Worm (Caenorhabditis elegans) whole organism, young adult: ENCODE results near the gene T23F6.2.

Experiments
- B0035.1 ChIP-seq: sonication (generic microtip); optimal IDR thresholded peaks from 2 replicates; lab custom pipeline; 2016; ENCODE audit warnings: missing genetic modification characterization, mild to moderate bottlenecking, missing compliant biosample characterization, missing genotype, missing genetic modification reagents
- B0261.1 ChIP-seq: sonication (generic microtip); optimal IDR thresholded peaks from 2 replicates; lab custom pipeline; 2016; ENCODE audit warnings: mild to moderate bottlenecking, missing genetic modification characterization, moderate library complexity, missing compliant biosample characterization
- F22D6.2 ChIP-seq: sonication (generic microtip); optimal IDR thresholded peaks from 2 replicates; lab custom pipeline; 2016; ENCODE audit warnings: mild to moderate bottlenecking, missing genetic modification characterization, missing compliant biosample characterization
- F37B4.10 ChIP-seq: fragments of 200-800 bp; sonication (Bioruptor generic); IDR thresholded peaks from 2 replicates; pipeline ENCODE4 v1.3.6; 2022; ENCODE audit warnings: missing genetic modification characterization, missing compliant biosample characterization
- F55B11.4 ChIP-seq: sonication (generic microtip); optimal IDR thresholded peaks from 2 replicates; lab custom pipeline; 2016; ENCODE audit warnings: missing compliant biosample characterization, missing genetic modification characterization, borderline replicate concordance; ENCODE audit not compliant: insufficient read depth
- F57A8.1 ChIP-seq: fragments of 200-800 bp; sonication (Bioruptor generic); optimal IDR thresholded peaks from 2 replicates; lab custom pipeline; 2018; ENCODE audit warnings: mild to moderate bottlenecking, missing genetic modification characterization, moderate library complexity, missing compliant biosample characterization
- T07F8.4 ChIP-seq: sonication (generic microtip); optimal IDR thresholded peaks from 2 replicates; lab custom pipeline; 2016; ENCODE audit warnings: mild to moderate bottlenecking, missing genetic modification characterization, moderate library complexity, missing compliant biosample characterization
- Y79H2A.3 ChIP-seq: fragments of 200-800 bp; sonication (Bioruptor generic); conservative IDR thresholded peaks from 2 replicates; pipeline ENCODE4 v1.3.6; 2022; ENCODE audit warnings: missing genetic modification reagents, missing genetic modification characterization, missing compliant biosample characterization
- aptf-2 ChIP-seq: fragments of 200-800 bp; sonication (Bioruptor generic); conservative IDR thresholded peaks from 2 replicates; pipeline ENCODE4 v1.3.6; 2022; ENCODE audit warnings: missing genetic modification reagents, missing genetic modification characterization, missing compliant biosample characterization
- athp-1 ChIP-seq: sonication (generic microtip); optimal IDR thresholded peaks from 2 replicates; lab custom pipeline; 2017; ENCODE audit warnings: mild to moderate bottlenecking, missing genetic modification characterization, missing compliant biosample characterization
- attf-5 ChIP-seq: fragments of 200-800 bp; sonication (Bioruptor generic); optimal IDR thresholded peaks from 2 replicates; lab custom pipeline; 2018; ENCODE audit warnings: mild to moderate bottlenecking, missing genetic modification characterization, missing compliant biosample characterization
- bed-1 ChIP-seq: fragments of 200-800 bp; sonication (Bioruptor generic); IDR thresholded peaks from 2 replicates; pipeline ENCODE4 v1.3.6; 2022; ENCODE audit warnings: missing genetic modification reagents, missing genetic modification characterization, missing compliant biosample characterization
- ccch-3 ChIP-seq: fragments of 200-800 bp; sonication (Bioruptor generic); optimal IDR thresholded peaks from 2 replicates; lab custom pipeline; 2018; ENCODE audit warnings: mild to moderate bottlenecking, missing genetic modification characterization, missing compliant biosample characterization
- ceh-58 ChIP-seq: fragments of 200-800 bp; sonication (Bioruptor generic); IDR thresholded peaks from 2 replicates; pipeline ENCODE4 v1.3.6; 2022; ENCODE audit warnings: missing genetic modification characterization, missing compliant biosample characterization
- egrh-3 ChIP-seq: fragments of 200-800 bp; sonication (Bioruptor generic); IDR thresholded peaks from 2 replicates; pipeline ENCODE4 v1.3.6; 2022; ENCODE audit warnings: missing genetic modification reagents, missing genetic modification characterization, missing compliant biosample characterization
- fkh-3 ChIP-seq: sonication (generic microtip); optimal IDR thresholded peaks from 2 replicates; lab custom pipeline; 2016; ENCODE audit warnings: mild to moderate bottlenecking, missing genetic modification characterization, missing compliant biosample characterization
- him-1 ChIP-seq: sonication (generic microtip); optimal IDR thresholded peaks from 2 replicates; lab custom pipeline; 2016; ENCODE audit warnings: missing genotype, missing genetic modification reagents, missing genetic modification characterization, missing compliant biosample characterization
- hmg-20 ChIP-seq: fragments of 200-800 bp; sonication (Bioruptor generic); IDR thresholded peaks from 2 replicates; pipeline ENCODE4 v1.3.6; 2022; ENCODE audit warnings: missing genetic modification reagents, missing genetic modification characterization, missing compliant biosample characterization
- let-526 ChIP-seq: fragments of 200-800 bp; sonication (Bioruptor generic); IDR thresholded peaks from 2 replicates; pipeline ENCODE4 v1.3.6; 2022; ENCODE audit warnings: missing genetic modification reagents, missing genetic modification characterization, missing compliant biosample characterization
- lsy-27 ChIP-seq: sonication (generic microtip); optimal IDR thresholded peaks from 2 replicates; lab custom pipeline; 2017; ENCODE audit warnings: missing genetic modification characterization, mild to moderate bottlenecking, missing compliant biosample characterization, antibody characterized with exemption, missing genotype, borderline replicate concordance; ENCODE audit not compliant: insufficient read depth
- mel-28 ChIP-seq: sonication (generic microtip); optimal IDR thresholded peaks from 2 replicates; lab custom pipeline; 2016; ENCODE audit warnings: borderline replicate concordance, mild to moderate bottlenecking, missing genetic modification characterization, missing compliant biosample characterization
- nfya-1 ChIP-seq: sonication (generic microtip); optimal IDR thresholded peaks from 2 replicates; lab custom pipeline; 2017; ENCODE audit warnings: antibody characterized with exemption, missing compliant biosample characterization, missing genetic modification characterization, borderline replicate concordance; ENCODE audit not compliant: insufficient read depth
- nhr-120 ChIP-seq: fragments of 200-800 bp; sonication (Bioruptor generic); IDR thresholded peaks from 2 replicates; pipeline ENCODE4 v1.3.6; 2022; ENCODE audit warnings: missing genetic modification characterization, missing compliant biosample characterization
- nhr-179 ChIP-seq: sonication (generic microtip); optimal IDR thresholded peaks from 2 replicates; lab custom pipeline; 2016; ENCODE audit warnings: mild to moderate bottlenecking, missing genetic modification characterization, missing compliant biosample characterization
- nhr-27 ChIP-seq: fragments of 200-800 bp; sonication (Bioruptor generic); optimal IDR thresholded peaks from 2 replicates; lab custom pipeline; 2018; ENCODE audit warnings: mild to moderate bottlenecking, missing genetic modification characterization, moderate library complexity, missing compliant biosample characterization
- nhr-80 ChIP-seq: sonication (generic microtip); optimal IDR thresholded peaks from 2 replicates; lab custom pipeline; 2016; ENCODE audit warnings: missing genetic modification characterization, missing compliant biosample characterization
- pha-4 ChIP-seq: fragments of 150-350 bp; sonication (generic microtip); optimal IDR thresholded peaks from 2 replicates; lab custom pipeline; 2014; ENCODE audit warnings: missing biosample characterization, missing genetic modification reagents, missing genetic modification characterization
- rec-8 ChIP-seq, 2 experiments: sonication (generic microtip); optimal IDR thresholded peaks; 2 replicates each; lab custom pipeline; 2016; ENCODE audit warnings: mild to moderate bottlenecking in 2 of 2, missing genetic modification characterization in 2 of 2, missing genetic modification reagents in 2 of 2, missing genotype in 2 of 2, missing biosample characterization in 1 of 2, missing compliant biosample characterization in 1 of 2, moderate library complexity in 1 of 2
- repo-1 ChIP-seq: sonication (generic microtip); optimal IDR thresholded peaks from 2 replicates; lab custom pipeline; 2017; ENCODE audit warnings: mild to moderate bottlenecking, missing genetic modification characterization, missing compliant biosample characterization
- rpc-1 ChIP-seq, 2 experiments: fragments of 150-350 bp in 1 of 2; sonication (generic microtip) in 1 of 2; optimal IDR thresholded peaks; 2 replicates each; lab custom pipeline; 2014 to 2018; ENCODE audit warnings: missing biosample characterization in 1 of 2, missing genetic modification characterization in 1 of 2, missing genetic modification reagents in 1 of 2, missing genotype in 1 of 2
- sdz-38 ChIP-seq: sonication (generic microtip); optimal IDR thresholded peaks from 2 replicates; lab custom pipeline; 2016; ENCODE audit warnings: missing genotype, missing genetic modification characterization, missing compliant biosample characterization
- snpc-3.4 ChIP-seq: sonication (generic microtip); optimal IDR thresholded peaks from 2 replicates; lab custom pipeline; 2017; ENCODE audit warnings: missing genetic modification characterization, mild to moderate bottlenecking, missing compliant biosample characterization, antibody characterized with exemption, moderate library complexity, missing genotype, missing genetic modification reagents
- zfh-2 ChIP-seq: fragments of 200-800 bp; sonication (Bioruptor generic); conservative IDR thresholded peaks from 2 replicates; pipeline ENCODE4 v1.3.6; 2022; ENCODE audit warnings: missing genetic modification reagents, missing genetic modification characterization, missing compliant biosample characterization
- ztf-22 ChIP-seq: fragments of 200-800 bp; sonication (Bioruptor generic); optimal IDR thresholded peaks from 2 replicates; lab custom pipeline; 2018; ENCODE audit warnings: mild to moderate bottlenecking, missing genetic modification characterization, moderate library complexity, missing compliant biosample characterization
- ztf-6 ChIP-seq: fragments of 200-800 bp; sonication (Bioruptor generic); IDR thresholded peaks from 2 replicates; pipeline ENCODE4 v1.3.6; 2022; ENCODE audit warnings: missing genetic modification reagents, missing genetic modification characterization, missing compliant biosample characterization

T23F6.2 gene

DNA sequence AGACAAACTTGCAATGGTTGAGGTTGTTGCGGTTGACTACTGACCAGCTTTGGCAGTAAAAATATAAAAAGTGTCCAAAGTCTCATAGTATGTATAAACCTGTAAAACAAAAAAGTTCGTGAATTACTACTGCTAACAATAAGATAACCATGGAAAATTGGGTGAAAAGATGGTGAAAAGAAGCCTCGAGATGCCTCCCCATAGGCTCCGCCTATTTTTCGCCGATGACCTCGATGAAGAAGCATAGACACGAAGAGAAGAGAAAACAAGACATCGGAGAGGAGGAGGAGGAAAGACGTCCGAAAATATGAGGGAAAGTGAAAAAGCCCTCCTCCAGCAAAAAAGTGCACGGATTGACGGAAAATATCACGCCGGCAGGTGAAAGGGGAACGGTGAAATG lies 20.3 kb downstream of the T23F6.2 start, which contains the start of gene T23F6.5 (continued):
- TF ChIP-seq B0035.1 (no peak), lsy-27 (no peak), him-1 (tag; lab: Kevin White, UChicago) (no peak), F22D6.2 (tag; lab: Kevin White, UChicago) (no peak), T07F8.4 (no peak)

DNA sequence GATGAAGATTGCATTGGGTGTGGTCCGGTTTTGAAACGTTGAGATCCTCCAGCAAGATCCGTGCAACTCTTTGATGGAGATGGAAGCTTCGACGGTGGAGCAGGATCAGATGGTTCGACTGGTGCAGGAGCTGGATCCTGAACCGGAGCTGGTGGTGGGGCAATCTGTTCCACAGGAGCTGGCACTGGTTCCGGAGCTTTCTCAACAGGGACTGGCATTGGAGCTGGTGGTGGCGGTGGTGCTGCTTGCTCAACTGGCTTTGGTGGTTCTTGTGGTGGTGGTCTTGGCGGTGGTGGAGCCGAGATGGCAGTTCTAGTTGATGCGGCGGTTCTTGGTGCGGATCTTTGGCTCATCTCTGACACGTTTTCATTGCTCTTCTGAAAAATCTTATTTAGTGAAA lies 22.5 kb downstream of the T23F6.2 start:
- TF ChIP-seq zfh-2 (peak; percentile 82), F37B4.10 (GFP tag; lab: Robert Waterston, UW) (0 out of 2 replicates have a peak, but pooled peaks have one; percentile 30), egrh-3 (GFP tag; lab: Robert Waterston, UW) (peak; percentile 46; the same call in 1 of the 2 replicates), bed-1 (GFP tag; lab: Robert Waterston, UW) (no peak)
- TF ChIP-seq, all 124 proteins: peak for 3

DNA sequence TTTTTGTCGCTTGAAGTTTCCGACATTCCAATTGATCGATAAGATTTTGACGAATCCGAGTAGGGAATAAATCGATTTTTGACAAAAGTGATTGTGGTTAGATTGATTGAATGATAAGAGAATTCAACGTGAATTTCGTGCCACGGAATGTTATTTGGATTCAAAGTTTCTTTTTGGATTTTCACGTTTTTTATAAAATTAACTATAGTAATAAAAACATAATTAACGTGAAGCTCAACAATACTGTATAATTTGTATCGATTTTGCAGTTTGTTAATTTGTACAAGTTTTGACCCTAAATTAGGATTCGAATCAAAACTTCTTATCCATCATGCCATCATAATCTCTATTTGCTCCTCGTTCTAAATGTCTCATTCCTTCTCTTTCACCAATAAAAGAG lies 23.6 kb downstream of the T23F6.2 start, which contains the start of gene C36H8.1:
C36H8.1 (minus strand) TSS at position 101 of the 400 bp plus-strand sequence.
- TF ChIP-seq ceh-58 (GFP tag; lab: Robert Waterston, UW): no peak
- no peak for TF ChIP-seq nhr-120
- no peak for TF ChIP-seq rec-8 (tag; optimal IDR thresholded peaks at IDR 0.05; lab: Kevin White, UChicago)
- no peak for TF ChIP-seq repo-1 (tag; lab: Kevin White, UChicago)
- no peak for TF ChIP-seq pha-4 (tag; lab: Kevin White, UChicago)
- no peak for TF ChIP-seq ztf-22 (GFP tag; lab: Kevin White, UChicago)
- no peak for TF ChIP-seq snpc-3.4 (tag; lab: Kevin White, UChicago)
- no peak for TF ChIP-seq nhr-80 (tag; lab: Kevin White, UChicago)
- TF ChIP-seq athp-1 (tag; lab: Kevin White, UChicago): no peak
- TF ChIP-seq lsy-27: no peak
- no peak for TF ChIP-seq ztf-6
- no peak for TF ChIP-seq hmg-20 (GFP tag; lab: Robert Waterston, UW)
- no peak for TF ChIP-seq nfya-1
- TF ChIP-seq aptf-2 (GFP tag; lab: Robert Waterston, UW): no peak
- no peak for TF ChIP-seq Y79H2A.3 (GFP tag; lab: Robert Waterston, UW)

DNA sequence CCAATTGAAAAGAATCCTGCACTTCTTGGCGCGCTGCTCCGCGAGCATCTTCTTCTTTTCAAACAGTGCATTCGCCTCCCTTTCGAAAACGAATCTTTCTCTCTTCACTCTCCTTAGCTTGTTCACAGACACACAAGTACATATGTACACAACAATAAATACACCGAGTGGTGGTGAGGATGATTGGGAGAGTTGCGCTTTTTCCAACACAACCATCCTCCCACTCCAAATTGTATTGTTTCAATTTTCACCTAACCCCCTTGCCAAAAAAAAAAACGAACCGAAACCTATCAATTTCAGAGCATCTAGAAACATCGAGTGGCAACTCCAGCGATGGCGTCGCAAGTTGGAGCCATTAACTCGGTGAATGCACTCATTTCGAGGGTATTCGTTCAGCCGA lies 25.1 kb downstream of the T23F6.2 start, which contains the start of gene inx-6:
inx-6 (plus strand) TSS at position 301 of the 400 bp plus-strand sequence.
- no peak for TF ChIP-seq B0261.1 (tag; lab: Kevin White, UChicago)
- no peak for TF ChIP-seq fkh-3
- no peak for TF ChIP-seq attf-5 (GFP tag; lab: Kevin White, UChicago)
- no peak for TF ChIP-seq F22D6.2 (tag; lab: Kevin White, UChicago)
- no peak for TF ChIP-seq let-526 (GFP tag; lab: Robert Waterston, UW)
- no peak for TF ChIP-seq sdz-38 (tag; lab: Kevin White, UChicago)
- no peak for TF ChIP-seq nhr-179
- TF ChIP-seq rpc-1 (optimal IDR thresholded peaks at IDR 0.05; lab: Kevin White, UChicago): no peak
- no peak for TF ChIP-seq rpc-1 (tag; optimal IDR thresholded peaks at IDR 0.05; lab: Kevin White, UChicago)
- TF ChIP-seq, all 124 proteins: peak for 0

DNA sequence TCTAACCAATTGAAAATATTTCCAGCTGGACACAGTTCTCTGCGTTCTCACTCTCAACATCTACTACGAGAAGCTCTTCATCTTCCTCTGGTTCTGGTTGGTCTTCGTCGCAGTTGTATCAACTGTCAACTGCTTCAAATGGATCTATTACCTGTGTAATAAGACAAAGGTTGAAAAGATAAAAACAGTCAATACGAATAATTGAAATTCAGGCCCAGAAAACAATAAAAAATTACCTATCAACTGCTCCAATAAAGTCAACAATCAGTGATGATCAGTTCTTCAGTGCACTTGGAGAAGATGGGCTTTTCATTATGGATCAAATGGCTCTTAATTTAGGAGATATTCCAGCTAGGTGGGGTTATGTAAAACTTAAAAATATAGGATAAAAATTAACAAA lies 27.6 kb downstream of the T23F6.2 start:
- TF ChIP-seq lsy-27 (no peak), nhr-27 (tag; lab: Kevin White, UChicago) (no peak), F55B11.4 (tag; lab: Kevin White, UChicago) (no peak), F57A8.1 (GFP tag; lab: Kevin White, UChicago) (no peak), repo-1 (tag; lab: Kevin White, UChicago) (no peak), ccch-3 (no peak), snpc-3.4 (tag; lab: Kevin White, UChicago) (no peak), mel-28 (tag; lab: Kevin White, UChicago) (no peak)
